Comparison of ENCODE assay signal across 1 fruit fly cellular context in genomic region chr3R:24543676-24544277, dm6.
TF ChIP-seq lines count a peak whose summit lies in the region.

Cftr (minus strand) TSS chr3R:24543914.

TF ChIP-seq in whole organism, embryonic, 481 proteins besides CTCF, POLR2A, EP300 and RAD21 (continued from another document and continues in another):
- TF ChIP-seq CG11695 (GFP tag; IDR thresholded peaks at IDR 0.05; lab: Robert Waterston, UW) (0 out of 3 replicates have a peak, but pooled peaks have one; percentile 25), CG4328 (GFP tag; optimal IDR thresholded peaks at IDR 0.05; lab: Kevin White, UChicago) (peak; percentile 23), Hmx (GFP tag; optimal IDR thresholded peaks at IDR 0.05; lab: Kevin White, UChicago) (no peak), CG11093 (GFP tag; IDR thresholded peaks at IDR 0.05; lab: Robert Waterston, UW) (no peak), Nf-YB (GFP tag; optimal IDR thresholded peaks at IDR 0.05; lab: Kevin White, UChicago) (no peak), Chrac-16 (GFP tag; optimal IDR thresholded peaks at IDR 0.05; lab: Kevin White, UChicago) (peak; percentile 16), sr (GFP tag; IDR thresholded peaks at IDR 0.05; lab: Robert Waterston, UW) (peak; percentile 45; the same call in 2 of the 3 replicates), Xbp1 (GFP tag; optimal IDR thresholded peaks at IDR 0.05; lab: Kevin White, UChicago) (peak; percentile 39), mam (GFP tag; optimal IDR thresholded peaks at IDR 0.05; lab: Kevin White, UChicago) (peak; percentile 60), CG14667 (GFP tag; IDR thresholded peaks at IDR 0.05; lab: Robert Waterston, UW) (no peak), tna (GFP tag; IDR thresholded peaks at IDR 0.05; lab: Robert Waterston, UW; ENCODE audit: partially characterized antibody) (peak; percentile 41; the same call in 1 of the 2 replicates), CG12744 (GFP tag; optimal IDR thresholded peaks at IDR 0.05; lab: Kevin White, UChicago) (peak; percentile 70), CG11723 (GFP tag; optimal IDR thresholded peaks at IDR 0.05; lab: Kevin White, UChicago) (no peak), Tbp (GFP tag; optimal IDR thresholded peaks at IDR 0.05; lab: Kevin White, UChicago) (no peak), pfk (GFP tag; optimal IDR thresholded peaks at IDR 0.05; lab: Kevin White, UChicago) (peak; percentile 57), tap (tag; optimal IDR thresholded peaks at IDR 0.05; lab: Kevin White, UChicago) (peak; percentile 29), CG9437 (GFP tag; optimal IDR thresholded peaks at IDR 0.05; lab: Kevin White, UChicago) (no peak), CG18599 (GFP tag; optimal IDR thresholded peaks at IDR 0.05; lab: Kevin White, UChicago) (peak; percentile 73), CG1647 (GFP tag; optimal IDR thresholded peaks at IDR 0.05; lab: Kevin White, UChicago) (peak; percentile 43), CG8924 (tag; optimal IDR thresholded peaks at IDR 0.05; lab: Kevin White, UChicago) (no peak), HLHmδ (GFP tag; optimal IDR thresholded peaks at IDR 0.05; lab: Kevin White, UChicago) (peak; percentile 9), Dfd (GFP tag; optimal IDR thresholded peaks at IDR 0.05; lab: Kevin White, UChicago) (no peak), CG17328 (GFP tag; IDR thresholded peaks at IDR 0.05; lab: Robert Waterston, UW) (peak; percentile 42; the same call in 1 of the 2 replicates), CG3847 (GFP tag; IDR thresholded peaks at IDR 0.05; lab: Robert Waterston, UW) (peak; percentile 63), salm (tag; optimal IDR thresholded peaks at IDR 0.05; lab: Kevin White, UChicago) (no peak), CG5953 (GFP tag; IDR thresholded peaks at IDR 0.05; lab: Robert Waterston, UW) (peak; percentile 63; the same call in 1 of the 2 replicates), scrt (GFP tag; optimal IDR thresholded peaks at IDR 0.05; lab: Kevin White, UChicago) (peak; percentile 96), CG7745 (tag; optimal IDR thresholded peaks at IDR 0.05; lab: Kevin White, UChicago) (no peak), Vsx1 (GFP tag; optimal IDR thresholded peaks at IDR 0.05; lab: Kevin White, UChicago) (peak; percentile 16), her (GFP tag; optimal IDR thresholded peaks at IDR 0.05; lab: Kevin White, UChicago) (peak; percentile 66), CG13424 (tag; optimal IDR thresholded peaks at IDR 0.05; lab: Kevin White, UChicago) (no peak), maf-S (GFP tag; optimal IDR thresholded peaks at IDR 0.05; lab: Kevin White, UChicago) (peak; percentile 36), Sin3A (optimal IDR thresholded peaks at IDR 0.05; lab: Kevin White, UChicago) (no peak), crc (GFP tag; optimal IDR thresholded peaks at IDR 0.05; lab: Kevin White, UChicago) (peak; percentile 37), Deaf1 (tag; optimal IDR thresholded peaks at IDR 0.05; lab: Kevin White, UChicago) (peak; percentile 83), ap (GFP tag; IDR thresholded peaks at IDR 0.05; lab: Robert Waterston, UW) (no peak), gce (GFP tag; IDR thresholded peaks at IDR 0.05; lab: Robert Waterston, UW) (no peak; the same call in 2 of the 3 replicates), CG2120 (GFP tag; optimal IDR thresholded peaks at IDR 0.05; lab: Kevin White, UChicago) (peak; percentile 66), CG10431 (GFP tag; optimal IDR thresholded peaks at IDR 0.05; lab: Kevin White, UChicago) (no peak), sima (GFP tag; optimal IDR thresholded peaks at IDR 0.05; lab: Kevin White, UChicago) (no peak), CG10543 (GFP tag; optimal IDR thresholded peaks at IDR 0.05; lab: Kevin White, UChicago) (peak; percentile 74), CG1603 (tag; optimal IDR thresholded peaks at IDR 0.05; lab: Kevin White, UChicago) (no peak), Abd-B (GFP tag; optimal IDR thresholded peaks at IDR 0.05; lab: Kevin White, UChicago) (no peak), CG13123 (GFP tag; optimal IDR thresholded peaks at IDR 0.05; lab: Kevin White, UChicago) (peak; percentile 15), CG12104 (GFP tag; optimal IDR thresholded peaks at IDR 0.05; lab: Kevin White, UChicago) (peak; percentile 44), Hsf (GFP tag; optimal IDR thresholded peaks at IDR 0.05; lab: Kevin White, UChicago) (peak; percentile 26), sob (GFP tag; IDR thresholded peaks at IDR 0.05; lab: Robert Waterston, UW) (peak; percentile 81), zen (tag; optimal IDR thresholded peaks at IDR 0.05; lab: Kevin White, UChicago) (no peak), Mes4 (GFP tag; optimal IDR thresholded peaks at IDR 0.05; lab: Kevin White, UChicago) (peak; percentile 1), p53 (GFP tag; optimal IDR thresholded peaks at IDR 0.05; lab: Kevin White, UChicago) (peak; percentile 11), Pdp1 (GFP tag; optimal IDR thresholded peaks at IDR 0.05; lab: Kevin White, UChicago) (peak; percentile 27 to 83), Ets65A (GFP tag; lab: Kevin White, UChicago) (peak; percentile 46), CG11560 (tag; IDR thresholded peaks at IDR 0.05; lab: Robert Waterston, UW) (no peak), CG12659 (GFP tag; optimal IDR thresholded peaks at IDR 0.05; lab: Kevin White, UChicago) (peak; percentile 55), CG14014 (GFP tag; IDR thresholded peaks at IDR 0.05; lab: Robert Waterston, UW) (peak; percentile 65; the same call in 1 of the 2 replicates), CG1602 (GFP tag; optimal IDR thresholded peaks at IDR 0.05; lab: Kevin White, UChicago) (no peak), CG34224 (GFP tag; IDR thresholded peaks at IDR 0.05; lab: Robert Waterston, UW; ENCODE audit: partially characterized antibody) (peak; percentile 44; the same call in 1 of the 3 replicates), tll (GFP tag; optimal IDR thresholded peaks at IDR 0.05; lab: Kevin White, UChicago) (no peak), CG10959 (GFP tag; IDR thresholded peaks at IDR 0.05; lab: Robert Waterston, UW) (no peak), NfI (GFP tag; optimal IDR thresholded peaks at IDR 0.05; lab: Kevin White, UChicago) (peak; percentile 57), CG3726 (GFP tag; IDR thresholded peaks at IDR 0.05; lab: Robert Waterston, UW) (peak; percentile 59; the same call in 1 of the 3 replicates), CG11504 (tag; optimal IDR thresholded peaks at IDR 0.05; lab: Kevin White, UChicago) (peak; percentile 66), Drgx (GFP tag; IDR thresholded peaks at IDR 0.05; lab: Robert Waterston, UW) (peak; percentile 52), lilli (GFP tag; optimal IDR thresholded peaks at IDR 0.05; lab: Kevin White, UChicago) (peak; percentile 52), Ada2b (GFP tag; IDR thresholded peaks at IDR 0.05; lab: Robert Waterston, UW) (peak; percentile 49), vfl (GFP tag; optimal IDR thresholded peaks at IDR 0.05; lab: Kevin White, UChicago) (peak; percentile 53), so (GFP tag; IDR thresholded peaks at IDR 0.05; lab: Robert Waterston, UW) (peak; percentile 22; the same call in 1 of the 3 replicates), CG31441 (GFP tag; IDR thresholded peaks at IDR 0.05; lab: Robert Waterston, UW) (peak; percentile 22; the same call in 1 of the 2 replicates), CG9876 (GFP tag; optimal IDR thresholded peaks at IDR 0.05; lab: Kevin White, UChicago) (no peak), CG12071 (GFP tag; optimal IDR thresholded peaks at IDR 0.05; lab: Kevin White, UChicago) (peak; percentile 77), jing (GFP tag; optimal IDR thresholded peaks at IDR 0.05; lab: Kevin White, UChicago) (no peak), CG10267 (tag; optimal IDR thresholded peaks at IDR 0.05; lab: Kevin White, UChicago) (peak; percentile 61), inv (GFP tag; IDR thresholded peaks at IDR 0.05; lab: Robert Waterston, UW; ENCODE audit: partially characterized antibody) (peak; percentile 27; the same call in 1 of the 2 replicates), pum (GFP tag; optimal IDR thresholded peaks at IDR 0.05; lab: Kevin White, UChicago) (peak; percentile 13), CG6683 (GFP tag; optimal IDR thresholded peaks at IDR 0.05; lab: Kevin White, UChicago) (no peak), CG3407 (GFP tag; optimal IDR thresholded peaks at IDR 0.05; lab: Kevin White, UChicago) (no peak), CG11247 (GFP tag; IDR thresholded peaks at IDR 0.05; lab: Robert Waterston, UW) (peak; percentile 46), pnt (GFP tag; optimal IDR thresholded peaks at IDR 0.05; lab: Kevin White, UChicago) (peak; percentile 14), ATbp (GFP tag; optimal IDR thresholded peaks at IDR 0.05; lab: Kevin White, UChicago) (no peak), Dll (GFP tag; IDR thresholded peaks at IDR 0.05; lab: Robert Waterston, UW; ENCODE audit: partially characterized antibody) (0 out of 4 replicates have a peak, but pooled peaks have one; percentile 30), Neu2 (GFP tag; optimal IDR thresholded peaks at IDR 0.05; lab: Kevin White, UChicago; ENCODE audit: borderline replicate concordance) (no peak), grn (GFP tag; optimal IDR thresholded peaks at IDR 0.05; lab: Kevin White, UChicago) (peak; percentile 69), Max (GFP tag; optimal IDR thresholded peaks at IDR 0.05; lab: Kevin White, UChicago) (peak; percentile 53), gro (GFP tag; optimal IDR thresholded peaks at IDR 0.05; lab: Kevin White, UChicago) (peak; percentile 94), hkb (optimal IDR thresholded peaks at IDR 0.05; lab: Kevin White, UChicago) (no peak), hkb (GFP tag; IDR thresholded peaks at IDR 0.05; lab: Robert Waterston, UW) (peak; percentile 65), Atf6 (GFP tag; IDR thresholded peaks at IDR 0.05; lab: Robert Waterston, UW) (peak; percentile 58), ci (GFP tag; IDR thresholded peaks at IDR 0.05; lab: Robert Waterston, UW) (peak; percentile 84), yki (optimal IDR thresholded peaks at IDR 0.05; lab: Kevin White, UChicago) (no peak), repo (GFP tag; optimal IDR thresholded peaks at IDR 0.05; lab: Kevin White, UChicago) (peak; percentile 33), Med (GFP tag; lab: Kevin White, UChicago) (peak; percentile 96), CG18764 (GFP tag; optimal IDR thresholded peaks at IDR 0.05; lab: Kevin White, UChicago) (peak; percentile 0), bsh (GFP tag; optimal IDR thresholded peaks at IDR 0.05; lab: Kevin White, UChicago) (no peak), CG1792 (GFP tag; optimal IDR thresholded peaks at IDR 0.05; lab: Kevin White, UChicago) (peak; percentile 57), az2 (GFP tag; optimal IDR thresholded peaks at IDR 0.05; lab: Kevin White, UChicago) (no peak), CG3995 (GFP tag; optimal IDR thresholded peaks at IDR 0.05; lab: Kevin White, UChicago) (peak; percentile 97), CG31388 (GFP tag; optimal IDR thresholded peaks at IDR 0.05; lab: Kevin White, UChicago) (no peak), CG14710 (tag; optimal IDR thresholded peaks at IDR 0.05; lab: Kevin White, UChicago) (no peak), nom (GFP tag; optimal IDR thresholded peaks at IDR 0.05; lab: Kevin White, UChicago) (peak; percentile 47), Doc2 (GFP tag; IDR thresholded peaks at IDR 0.05; lab: Robert Waterston, UW) (no peak), Hr51 (GFP tag; optimal IDR thresholded peaks at IDR 0.05; lab: Kevin White, UChicago) (peak in 1 of 2 experiments; percentile 43), CG2202 (tag; optimal IDR thresholded peaks at IDR 0.05; lab: Kevin White, UChicago) (no peak), unc-4 (GFP tag; IDR thresholded peaks at IDR 0.05; lab: Robert Waterston, UW; ENCODE audit: partially characterized antibody) (peak; percentile 48; the same call in 1 of the 2 replicates), pan (optimal IDR thresholded peaks at IDR 0.05; lab: Kevin White, UChicago) (no peak), pan (GFP tag; optimal IDR thresholded peaks at IDR 0.05 in 1 of 2, IDR thresholded peaks at IDR 0.05 in 1 of 2) (peak in 1 of 2 experiments; percentile 58), CG30431 (GFP tag; optimal IDR thresholded peaks at IDR 0.05; lab: Kevin White, UChicago) (no peak), CG6175 (GFP tag; IDR thresholded peaks at IDR 0.05; lab: Robert Waterston, UW) (peak; percentile 20; the same call in 1 of the 3 replicates), dan (GFP tag; IDR thresholded peaks at IDR 0.05; lab: Robert Waterston, UW) (no peak), nmo (GFP tag; optimal IDR thresholded peaks at IDR 0.05; lab: Kevin White, UChicago) (no peak), HHEX (GFP tag; optimal IDR thresholded peaks at IDR 0.05; lab: Kevin White, UChicago) (no peak), Bdp1 (GFP tag; optimal IDR thresholded peaks at IDR 0.05; lab: Kevin White, UChicago) (peak; percentile 42), CHES-1-like (GFP tag; optimal IDR thresholded peaks at IDR 0.05; lab: Kevin White, UChicago) (peak; percentile 63), fd102C (GFP tag; optimal IDR thresholded peaks at IDR 0.05; lab: Kevin White, UChicago) (no peak), Ets97D (GFP tag; optimal IDR thresholded peaks at IDR 0.05; lab: Kevin White, UChicago) (peak; percentile 45), CG15696 (tag; optimal IDR thresholded peaks at IDR 0.05; lab: Kevin White, UChicago) (no peak), CG3838 (GFP tag; optimal IDR thresholded peaks at IDR 0.05; lab: Kevin White, UChicago) (peak; percentile 92), ase (GFP tag; IDR thresholded peaks at IDR 0.05; lab: Robert Waterston, UW) (no peak), sug (tag; optimal IDR thresholded peaks at IDR 0.05; lab: Kevin White, UChicago) (peak; percentile 57), Aef1 (GFP tag; IDR thresholded peaks at IDR 0.05; lab: Robert Waterston, UW) (peak; percentile 30; the same call in 1 of the 3 replicates), MESR4 (GFP tag; optimal IDR thresholded peaks at IDR 0.05; lab: Kevin White, UChicago) (peak; percentile 23), unpg (GFP tag; optimal IDR thresholded peaks at IDR 0.05; lab: Kevin White, UChicago) (peak; percentile 35), CG15514 (GFP tag; optimal IDR thresholded peaks at IDR 0.05; lab: Kevin White, UChicago) (peak; percentile 76), CG8281 (tag; optimal IDR thresholded peaks at IDR 0.05; lab: Kevin White, UChicago) (no peak), exex (tag; optimal IDR thresholded peaks at IDR 0.05; lab: Kevin White, UChicago) (peak; percentile 40), CG17359 (tag; optimal IDR thresholded peaks at IDR 0.05; lab: Kevin White, UChicago) (peak; percentile 56), wek (GFP tag; optimal IDR thresholded peaks at IDR 0.05; lab: Kevin White, UChicago) (peak; percentile 18), schlank (tag; optimal IDR thresholded peaks at IDR 0.05; lab: Kevin White, UChicago) (peak; percentile 12), fu2 (GFP tag; optimal IDR thresholded peaks at IDR 0.05; lab: Kevin White, UChicago) (peak; percentile 1), CG9609 (GFP tag; optimal IDR thresholded peaks at IDR 0.05; lab: Kevin White, UChicago) (peak; percentile 43), Asciz (GFP tag; optimal IDR thresholded peaks at IDR 0.05; lab: Kevin White, UChicago) (peak; percentile 60), CG43689 (GFP tag; IDR thresholded peaks at IDR 0.05; lab: Robert Waterston, UW) (0 out of 2 replicates have a peak, but pooled peaks have one; percentile 4)
